Fruit fly (Drosophila melanogaster) whole organism, embryonic: ENCODE measurements around the gene CG31910.
A peak's percentile ranks its signal among the peaks of the same experiment; 100 is the strongest.

Experiments
- C15 ChIP-seq: fragments of 200-800 bp; sonication (Bioruptor generic); IDR thresholded peaks from 3 replicates; pipeline ENCODE4 v1.3.6; 2022; ENCODE audit warnings: missing biosample characterization, missing genetic modification characterization
- CG14050 ChIP-seq: fragments of 200-800 bp; sonication (Bioruptor generic); IDR thresholded peaks from 3 replicates; pipeline ENCODE4 v1.3.6; 2022; ENCODE audit warnings: missing biosample characterization, missing genetic modification characterization
- CG2129 ChIP-seq: fragments of 200-800 bp; sonication (Bioruptor generic); IDR thresholded peaks from 2 replicates; pipeline ENCODE4 v1.3.6; 2022; ENCODE audit warnings: missing biosample characterization, missing genetic modification characterization; ENCODE audit not compliant: partially characterized antibody
- CG2678 ChIP-seq: fragments of 200-800 bp; sonication (Bioruptor generic); optimal IDR thresholded peaks from 3 replicates; lab custom pipeline; 2019; ENCODE audit warnings: missing biosample characterization, mild to moderate bottlenecking, missing genetic modification characterization, moderate library complexity
- CG2889 ChIP-seq: fragments of 200-800 bp; sonication (Bioruptor generic); IDR thresholded peaks from 3 replicates; pipeline ENCODE4 v1.3.6; 2022; ENCODE audit warnings: missing biosample characterization, missing genetic modification characterization
- CG31388 ChIP-seq: fragments of 200-800 bp; sonication (Bioruptor generic); optimal IDR thresholded peaks from 2 replicates; lab custom pipeline; 2016; ENCODE audit warnings: missing biosample characterization, missing genetic modification characterization
- CG3163 ChIP-seq: fragments of 200-800 bp; sonication (Bioruptor generic); optimal IDR thresholded peaks from 3 replicates; lab custom pipeline; 2016; ENCODE audit warnings: missing biosample characterization, missing genetic modification characterization
- CG6254 ChIP-seq: fragments of 200-800 bp; sonication (Bioruptor generic); optimal IDR thresholded peaks from 3 replicates; lab custom pipeline; 2017; ENCODE audit warnings: mild to moderate bottlenecking, missing biosample characterization, missing genetic modification reagents, missing genetic modification characterization
- CG6765 ChIP-seq: fragments of 200-800 bp; sonication (Bioruptor generic); optimal IDR thresholded peaks from 3 replicates; lab custom pipeline; 2017; ENCODE audit warnings: missing biosample characterization, mild to moderate bottlenecking, missing genetic modification characterization
- CG7963 ChIP-seq: fragments of 200-800 bp; sonication (Bioruptor generic); IDR thresholded peaks from 3 replicates; pipeline ENCODE4 v1.3.6; 2022; ENCODE audit warnings: missing biosample characterization, missing genetic modification characterization; ENCODE audit not compliant: partially characterized antibody
- CG8359 ChIP-seq: fragments of 200-800 bp; sonication (Bioruptor generic); optimal IDR thresholded peaks from 2 replicates; lab custom pipeline; 2017; ENCODE audit warnings: missing biosample characterization, mild to moderate bottlenecking, missing genetic modification characterization, borderline replicate concordance
- CG8944 ChIP-seq: fragments of 200-800 bp; sonication (Bioruptor generic); optimal IDR thresholded peaks from 3 replicates; lab custom pipeline; 2016; ENCODE audit warnings: missing biosample characterization, missing genetic modification characterization
- CG9215 ChIP-seq: fragments of 200-800 bp; sonication (Bioruptor generic); IDR thresholded peaks from 2 replicates; pipeline ENCODE4 v1.3.6; 2022; ENCODE audit warnings: missing biosample characterization, missing genetic modification characterization
- CG9437 ChIP-seq: fragments of 200-800 bp; sonication (Bioruptor generic); optimal IDR thresholded peaks from 2 replicates; lab custom pipeline; 2018; ENCODE audit warnings: missing biosample characterization, mild to moderate bottlenecking, missing genetic modification characterization
- CG9817 ChIP-seq: fragments of 200-800 bp; sonication (Bioruptor generic); optimal IDR thresholded peaks from 2 replicates; lab custom pipeline; 2018; ENCODE audit warnings: missing biosample characterization, mild to moderate bottlenecking, missing genetic modification characterization, moderate library complexity
- Camta ChIP-seq: fragments of 200-800 bp; sonication (Bioruptor generic); optimal IDR thresholded peaks from 2 replicates; lab custom pipeline; 2016; ENCODE audit warnings: missing biosample characterization, missing genetic modification characterization
- Dref ChIP-seq: fragments of 200-800 bp; sonication (Bioruptor generic); IDR thresholded peaks from 2 replicates; pipeline ENCODE4 v1.3.6; 2022; ENCODE audit warnings: missing biosample characterization, missing genetic modification characterization
- E2f1 ChIP-seq: fragments of 200-800 bp; sonication (Bioruptor generic); IDR thresholded peaks from 2 replicates; pipeline ENCODE4 v1.3.6; 2022; ENCODE audit warnings: missing biosample characterization, missing genetic modification characterization
- Eip74EF ChIP-seq, 2 experiments: fragments of 200-800 bp in 1 of 2; fragments of >200 bp in 1 of 2; sonication (Bioruptor generic) in 1 of 2; optimal IDR thresholded peaks; 2 replicates each; lab custom pipeline; 2017 to 2019; ENCODE audit warnings: missing biosample characterization in 2 of 2, missing genetic modification characterization in 2 of 2, mild to moderate bottlenecking in 1 of 2, moderate library complexity in 1 of 2
- Fer2 ChIP-seq: fragments of 200-800 bp; sonication (Bioruptor generic); optimal IDR thresholded peaks from 2 replicates; lab custom pipeline; 2018; ENCODE audit warnings: missing biosample characterization, mild to moderate bottlenecking, missing genetic modification characterization, moderate library complexity
- Hey ChIP-seq: fragments of 200-800 bp; sonication (Bioruptor generic); optimal IDR thresholded peaks from 3 replicates; lab custom pipeline; 2018; ENCODE audit warnings: missing biosample characterization, mild to moderate bottlenecking, missing genetic modification characterization
- Jarid2 ChIP-seq: fragments of 200-800 bp; sonication (Bioruptor generic); optimal IDR thresholded peaks from 3 replicates; lab custom pipeline; 2017; ENCODE audit warnings: mild to moderate bottlenecking, missing biosample characterization, missing genetic modification reagents, missing genetic modification characterization
- MESR4 ChIP-seq: fragments of 200-800 bp; sonication (Bioruptor generic); optimal IDR thresholded peaks from 2 replicates; lab custom pipeline; 2018; ENCODE audit warnings: missing biosample characterization, mild to moderate bottlenecking, missing genetic modification characterization, moderate library complexity
- Med ChIP-seq: fragments of 200-800 bp; sonication (Bioruptor generic); peaks from one replicate; lab custom pipeline; 2016; ENCODE audit warnings: missing biosample characterization, missing genetic modification characterization, mild to moderate bottlenecking, inconsistent platforms, moderate library complexity
- Meics ChIP-seq: fragments of 200-800 bp; sonication (Bioruptor generic); optimal IDR thresholded peaks from 2 replicates; lab custom pipeline; 2017; ENCODE audit warnings: missing biosample characterization, mild to moderate bottlenecking, missing genetic modification characterization
- NfI ChIP-seq: fragments of 200-800 bp; sonication (Bioruptor generic); optimal IDR thresholded peaks from 3 replicates; lab custom pipeline; 2018; ENCODE audit warnings: missing biosample characterization, mild to moderate bottlenecking, missing genetic modification characterization, moderate library complexity
- Ravus ChIP-seq: fragments of 200-800 bp; sonication (Bioruptor generic); IDR thresholded peaks from 2 replicates; pipeline ENCODE4 v1.3.6; 2022; ENCODE audit warnings: missing biosample characterization, missing genetic modification characterization
- Sin3A ChIP-seq: fragments of >200 bp; optimal IDR thresholded peaks from 2 replicates; lab custom pipeline; 2018
- Sox102F ChIP-seq: fragments of 200-800 bp; sonication (Bioruptor generic); optimal IDR thresholded peaks from 2 replicates; lab custom pipeline; 2018; ENCODE audit warnings: missing biosample characterization, mild to moderate bottlenecking, missing genetic modification characterization, moderate library complexity
- Sry-β ChIP-seq: fragments of 200-800 bp; sonication (Bioruptor generic); optimal IDR thresholded peaks from 2 replicates; lab custom pipeline; 2018; ENCODE audit warnings: missing biosample characterization, mild to moderate bottlenecking, missing genetic modification characterization, moderate library complexity
- Sry-δ ChIP-seq: fragments of 200-800 bp; sonication (Bioruptor generic); optimal IDR thresholded peaks from 2 replicates; lab custom pipeline; 2016; ENCODE audit warnings: missing biosample characterization, missing genetic modification characterization
- Trl ChIP-seq, 3 experiments: fragments of >200 bp in 2 of 3; fragments of 200-800 bp in 1 of 3; sonication (Bioruptor generic) in 1 of 3; optimal IDR thresholded peaks; 2 replicates in 1 of 3; 3 replicates in 2 of 3; lab custom pipeline; 2016 to 2017; ENCODE audit warnings: missing biosample characterization in 1 of 3, missing genetic modification characterization in 1 of 3
- Xbp1 ChIP-seq: fragments of 200-800 bp; sonication (Bioruptor generic); optimal IDR thresholded peaks from 3 replicates; lab custom pipeline; 2016; ENCODE audit warnings: missing biosample characterization, mild to moderate bottlenecking, missing genetic modification characterization
- ash1 ChIP-seq: fragments of 200-800 bp; sonication (Bioruptor generic); optimal IDR thresholded peaks from 2 replicates; lab custom pipeline; 2018; ENCODE audit warnings: missing biosample characterization, mild to moderate bottlenecking, missing genetic modification characterization
- btn ChIP-seq: fragments of 200-800 bp; sonication (Bioruptor generic); optimal IDR thresholded peaks from 2 replicates; lab custom pipeline; 2016; ENCODE audit warnings: missing biosample characterization, missing genetic modification characterization
- cad ChIP-seq: fragments of >200 bp; optimal IDR thresholded peaks from 2 replicates; lab custom pipeline; 2017; ENCODE audit warnings: missing biosample characterization, missing genetic modification characterization
- chn ChIP-seq: fragments of 200-800 bp; sonication (Bioruptor generic); optimal IDR thresholded peaks from 2 replicates; lab custom pipeline; 2016; ENCODE audit warnings: missing biosample characterization, missing genetic modification characterization
- exex ChIP-seq: fragments of 200-800 bp; sonication (Bioruptor generic); optimal IDR thresholded peaks from 4 replicates; lab custom pipeline; 2018; ENCODE audit warnings: missing biosample characterization, mild to moderate bottlenecking, missing genetic modification characterization, moderate library complexity
- fd3F ChIP-seq: fragments of 200-800 bp; sonication (Bioruptor generic); optimal IDR thresholded peaks from 2 replicates; lab custom pipeline; 2018; ENCODE audit warnings: missing biosample characterization, mild to moderate bottlenecking, missing genetic modification characterization, moderate library complexity
- fd64A ChIP-seq: fragments of 200-800 bp; sonication (Bioruptor generic); optimal IDR thresholded peaks from 3 replicates; lab custom pipeline; 2018; ENCODE audit warnings: missing biosample characterization, mild to moderate bottlenecking, missing genetic modification characterization
- gcm ChIP-seq: fragments of 200-800 bp; sonication (Bioruptor generic); optimal IDR thresholded peaks from 2 replicates; lab custom pipeline; 2019; ENCODE audit warnings: missing biosample characterization, mild to moderate bottlenecking, missing genetic modification characterization, moderate library complexity
- gro ChIP-seq: fragments of 200-800 bp; sonication (Bioruptor generic); optimal IDR thresholded peaks from 2 replicates; lab custom pipeline; 2016; ENCODE audit warnings: missing biosample characterization, missing genetic modification characterization
- hb ChIP-seq: fragments of 200-800 bp; sonication (Bioruptor generic); IDR thresholded peaks from 3 replicates; pipeline ENCODE4 v1.3.6; 2022; ENCODE audit warnings: missing biosample characterization, missing genetic modification characterization; ENCODE audit not compliant: partially characterized antibody
- jing ChIP-seq: fragments of 200-800 bp; sonication (Bioruptor generic); optimal IDR thresholded peaks from 2 replicates; lab custom pipeline; 2018; ENCODE audit warnings: missing biosample characterization, mild to moderate bottlenecking, missing genetic modification characterization
- klu ChIP-seq: fragments of 200-800 bp; sonication (Bioruptor generic); IDR thresholded peaks from 2 replicates; pipeline ENCODE4 v1.3.6; 2022; ENCODE audit warnings: missing biosample characterization, missing genetic modification characterization
- maf-S ChIP-seq: fragments of 200-800 bp; sonication (Bioruptor generic); optimal IDR thresholded peaks from 2 replicates; lab custom pipeline; 2016; ENCODE audit warnings: missing biosample characterization, missing genetic modification characterization
- mam ChIP-seq: fragments of 200-800 bp; sonication (Bioruptor generic); optimal IDR thresholded peaks from 3 replicates; lab custom pipeline; 2016; ENCODE audit warnings: missing biosample characterization, missing genetic modification characterization
- prd ChIP-seq, 3 experiments: fragments of >200 bp in 2 of 3; fragments of 200-800 bp in 1 of 3; sonication (Bioruptor generic) in 1 of 3; optimal IDR thresholded peaks in 2 of 3; IDR thresholded peaks in 1 of 3; 2 replicates in 2 of 3; 3 replicates in 1 of 3; pipeline versions ENCODE4 v1.3.6 to Lab custom; 2017 to 2022; ENCODE audit warnings: missing biosample characterization in 1 of 3, missing genetic modification characterization in 1 of 3
- rib ChIP-seq: fragments of 200-800 bp; sonication (Bioruptor generic); IDR thresholded peaks from 2 replicates; pipeline ENCODE4 v1.3.6; 2022; ENCODE audit warnings: missing biosample characterization, missing genetic modification characterization
- sqz ChIP-seq: fragments of 200-800 bp; sonication (Bioruptor generic); optimal IDR thresholded peaks from 3 replicates; lab custom pipeline; 2018; ENCODE audit warnings: missing biosample characterization, mild to moderate bottlenecking, missing genetic modification characterization
- tx ChIP-seq: fragments of 200-800 bp; sonication (Bioruptor generic); optimal IDR thresholded peaks from 2 replicates; lab custom pipeline; 2016; ENCODE audit warnings: missing biosample characterization, missing genetic modification characterization

Gene CG31910

dm6 chr2L:6700742-6701141 lies 44.7 kb downstream of the CG31910 start (continued):
- no peak for TF ChIP-seq NfI
- no peak for TF ChIP-seq fd3F
- TF ChIP-seq CG7963 (GFP tag; lab: Robert Waterston, UW): no peak
- TF ChIP-seq mam (GFP tag; lab: Kevin White, UChicago): no peak
- TF ChIP-seq C15 (GFP tag; lab: Robert Waterston, UW): no peak
- TF ChIP-seq CG9817 (tag; lab: Kevin White, UChicago): no peak
- TF ChIP-seq MESR4: no peak
- no peak for TF ChIP-seq CG6254
- no peak for TF ChIP-seq CG2889
- no peak for TF ChIP-seq Sry-δ
- TF ChIP-seq Sry-β (GFP tag; lab: Kevin White, UChicago): no peak
- no peak for TF ChIP-seq fd64A (GFP tag; lab: Kevin White, UChicago)
- no peak for TF ChIP-seq maf-S (GFP tag; lab: Kevin White, UChicago)
- TF ChIP-seq Xbp1 (GFP tag; lab: Kevin White, UChicago): no peak
- no peak for TF ChIP-seq cad (GFP tag; lab: Kevin White, UChicago)
- no peak for TF ChIP-seq tx
- no peak for TF ChIP-seq CG14050
- TF ChIP-seq chn (GFP tag; lab: Kevin White, UChicago): no peak
- TF ChIP-seq sqz (GFP tag; lab: Kevin White, UChicago): no peak
- peak; percentile 34 for TF ChIP-seq CG8359 (GFP tag; lab: Kevin White, UChicago)
- TF ChIP-seq Eip74EF (GFP tag; optimal IDR thresholded peaks at IDR 0.05; lab: Kevin White, UChicago): no peak
- no peak for TF ChIP-seq CG31388 (GFP tag; lab: Kevin White, UChicago)
- TF ChIP-seq exex: no peak
- TF ChIP-seq CG3163 (GFP tag; lab: Kevin White, UChicago): peak; percentile 8
- TF ChIP-seq Sox102F (GFP tag; lab: Kevin White, UChicago): no peak
- TF ChIP-seq E2f1 (GFP tag; lab: Robert Waterston, UW): no peak
- no peak for TF ChIP-seq hb (GFP tag; lab: Robert Waterston, UW)
- TF ChIP-seq Sin3A: no peak
- TF ChIP-seq CG6765 (GFP tag; lab: Kevin White, UChicago): no peak
- TF ChIP-seq Fer2 (tag; lab: Kevin White, UChicago): no peak
- no peak for TF ChIP-seq jing
- no peak for TF ChIP-seq Meics (GFP tag; lab: Kevin White, UChicago)
- TF ChIP-seq prd (optimal IDR thresholded peaks at IDR 0.05; lab: Kevin White, UChicago): no peak
- peak; percentile 50; the same call in 2 of the 3 replicates for TF ChIP-seq prd (GFP tag; IDR thresholded peaks at IDR 0.05; lab: Robert Waterston, UW)
- TF ChIP-seq CG9437 (GFP tag; lab: Kevin White, UChicago): no peak
- no peak for TF ChIP-seq Ravus (GFP tag; lab: Robert Waterston, UW)
- TF ChIP-seq CG8944: no peak
- TF ChIP-seq Dref: no peak
- no peak for TF ChIP-seq rib (GFP tag; lab: Robert Waterston, UW)
- peak; percentile 30 for TF ChIP-seq Camta
- TF ChIP-seq CG2129 (GFP tag; lab: Robert Waterston, UW): no peak
- peak; percentile 33 for TF ChIP-seq CG2678
- TF ChIP-seq gcm: peak; percentile 17
- no peak for TF ChIP-seq gro (GFP tag; lab: Kevin White, UChicago)
- peak; percentile 84 for TF ChIP-seq Med (GFP tag; lab: Kevin White, UChicago)
- TF ChIP-seq klu (GFP tag; lab: Robert Waterston, UW): no peak
- TF ChIP-seq Jarid2 (GFP tag; lab: Kevin White, UChicago): no peak
- no peak for TF ChIP-seq ash1 (GFP tag; lab: Kevin White, UChicago)
- peak; percentile 21 for TF ChIP-seq btn (GFP tag; lab: Kevin White, UChicago)
- TF ChIP-seq CG9215: no peak
- no peak for TF ChIP-seq Trl (optimal IDR thresholded peaks at IDR 0.05; lab: Kevin White, UChicago)
- peak; percentile 61 for TF ChIP-seq Trl (GFP tag; optimal IDR thresholded peaks at IDR 0.05; lab: Kevin White, UChicago)
- no peak for TF ChIP-seq Hey (tag; lab: Kevin White, UChicago)
